Worm (Caenorhabditis elegans): ENCODE results near the gene tsp-2.

tsp-2 gene

ce11 chrIII:8275871-8276270, 38.1 kb upstream of the tsp-2 start, which contains the start of gene clec-160:
Gene clec-160, minus strand, starts transcription at chrIII:8275971.
- TF ChIP-seq snpc-1.1 (tag; optimal IDR thresholded peaks at IDR 0.05; ENCODE audit: insufficient read depth): no peak
- no peak for TF ChIP-seq snpc-4 (GFP tag; optimal IDR thresholded peaks at IDR 0.05)
- no peak for TF ChIP-seq snpc-4 (tag; optimal IDR thresholded peaks at IDR 0.05)
- no peak for TF ChIP-seq madf-3 (GFP tag; IDR thresholded peaks at IDR 0.05)
- no peak for TF ChIP-seq chd-7 (tag; optimal IDR thresholded peaks at IDR 0.05)
- no peak for TF ChIP-seq lin-26 (GFP tag; IDR thresholded peaks at IDR 0.05)
- TF ChIP-seq Y53G8AR.9 (GFP tag; conservative IDR thresholded peaks at IDR 0.05): no peak
- no peak for TF ChIP-seq nfya-1 (tag; optimal IDR thresholded peaks at IDR 0.05; ENCODE audit: borderline replicate concordance, insufficient read depth)
- TF ChIP-seq lsl-1 (GFP tag; optimal IDR thresholded peaks at IDR 0.05): no peak
- TF ChIP-seq nfya-2 (GFP tag; IDR thresholded peaks at IDR 0.05): no peak
- TF ChIP-seq attf-5 (GFP tag; optimal IDR thresholded peaks at IDR 0.05): no peak
- TF ChIP-seq F39B2.1 (GFP tag; IDR thresholded peaks at IDR 0.05): no peak
- no peak for TF ChIP-seq athp-1 (tag; optimal IDR thresholded peaks at IDR 0.05)
- no peak for TF ChIP-seq Y79H2A.3 (GFP tag; conservative IDR thresholded peaks at IDR 0.05)
- TF ChIP-seq ZK185.1 (tag; optimal IDR thresholded peaks at IDR 0.05; ENCODE audit: poor library complexity, severe bottlenecking): no peak
- no peak for TF ChIP-seq zim-3 (tag; optimal IDR thresholded peaks at IDR 0.05)
- TF ChIP-seq lin-40 (tag; optimal IDR thresholded peaks at IDR 0.05): no peak
- TF ChIP-seq K12H6.12 (tag; optimal IDR thresholded peaks at IDR 0.05): no peak

ce11 chrIII:8271676-8272225, 34.0 kb upstream of the tsp-2 start, which contains the start of the genes mps-4 and F09G8.10:
Gene mps-4, minus strand, starts transcription at chrIII:8271776.
Gene F09G8.10, minus strand, starts transcription at chrIII:8272175.
- TF ChIP-seq mxl-1 (tag; optimal IDR thresholded peaks at IDR 0.05) (no peak), madf-3 (GFP tag; IDR thresholded peaks at IDR 0.05) (no peak), nfyb-1 (GFP tag; IDR thresholded peaks at IDR 0.05) (no peak), F22D6.2 (tag; optimal IDR thresholded peaks at IDR 0.05) (no peak), B0019.2 (GFP tag; conservative IDR thresholded peaks at IDR 0.05) (no peak), egl-18 (GFP tag; IDR thresholded peaks at IDR 0.05) (no peak), tbx-9 (tag; optimal IDR thresholded peaks at IDR 0.05; ENCODE audit: borderline replicate concordance) (no peak), lsl-1 (GFP tag; optimal IDR thresholded peaks at IDR 0.05) (no peak), nhr-179 (tag; optimal IDR thresholded peaks at IDR 0.05) (no peak), chd-7 (tag; optimal IDR thresholded peaks at IDR 0.05) (no peak), ama-1 (optimal IDR thresholded peaks at IDR 0.05) (no peak), ama-1 (GFP tag; optimal IDR thresholded peaks at IDR 0.05) (no peak), nhr-120 (GFP tag; IDR thresholded peaks at IDR 0.05) (no peak), let-526 (GFP tag; IDR thresholded peaks at IDR 0.05) (no peak), dox-1 (GFP tag; IDR thresholded peaks at IDR 0.05) (no peak), F37B4.10 (GFP tag; IDR thresholded peaks at IDR 0.05) (no peak), sptf-2 (GFP tag; optimal IDR thresholded peaks at IDR 0.05) (no peak), ztf-22 (GFP tag; optimal IDR thresholded peaks at IDR 0.05) (no peak)

ce11 chrIII:8268296-8268695, 30.6 kb upstream of the tsp-2 start, which contains the start of the genes F09G8.7 and crn-7:
Gene F09G8.7, minus strand, starts transcription at chrIII:8268355.
Gene crn-7, plus strand, starts transcription at chrIII:8268531.
- TF ChIP-seq attf-5 (GFP tag; optimal IDR thresholded peaks at IDR 0.05): peak; percentile 44
- TF ChIP-seq rec-8 (tag; optimal IDR thresholded peaks at IDR 0.05): no peak
- TF ChIP-seq unc-62 (GFP tag; optimal IDR thresholded peaks at IDR 0.05): no peak
- TF ChIP-seq mcd-1 (GFP tag; IDR thresholded peaks at IDR 0.05): 0 out of 2 replicates have a peak, but pooled peaks have one; percentile 21
- TF ChIP-seq dox-1 (GFP tag; IDR thresholded peaks at IDR 0.05): peak; percentile 35; the same call in 1 of the 2 replicates
- TF ChIP-seq nhr-80 (tag; optimal IDR thresholded peaks at IDR 0.05): peak; percentile 53
- peak; percentile 29 for TF ChIP-seq F23B12.7 (tag; optimal IDR thresholded peaks at IDR 0.05; ENCODE audit: insufficient read depth)

All from whole organism, young adult.